Worm (Caenorhabditis elegans) whole organism, L4 larva: ENCODE results near the gene K10D11.3.
A peak's percentile ranks its signal among the peaks of the same experiment; 100 is the strongest.

Experiments used
- F44E2.7 ChIP-seq: fragments of 200-800 bp; sonication (Bioruptor generic); IDR thresholded peaks from 2 replicates; pipeline ENCODE4 v2.1.2; 2022; ENCODE audit warnings: missing genetic modification characterization, missing compliant biosample characterization
- Y5F2A.4 ChIP-seq: fragments of 200-800 bp; sonication (Bioruptor generic); optimal IDR thresholded peaks from 2 replicates; lab custom pipeline; 2018; ENCODE audit warnings: mild to moderate bottlenecking, missing genetic modification characterization, missing compliant biosample characterization
- ZK546.5 ChIP-seq, 2 experiments: sonication (generic microtip); optimal IDR thresholded peaks; 2 replicates each; lab custom pipeline; 2017; ENCODE audit warnings: missing biosample characterization in 2 of 2, missing genetic modification characterization in 2 of 2
- aha-1 ChIP-seq: fragments of 150-350 bp; peaks from one replicate; lab custom pipeline; 2014; ENCODE audit warnings: missing biosample characterization, missing genetic modification characterization
- arid-1 ChIP-seq: fragments of 200-800 bp; sonication (Bioruptor generic); conservative IDR thresholded peaks from 2 replicates; pipeline ENCODE4 v1.3.6; 2022; ENCODE audit warnings: missing genetic modification reagents, missing genetic modification characterization, missing compliant biosample characterization
- ceh-20 ChIP-seq: fragments of 200-800 bp; sonication (Bioruptor generic); IDR thresholded peaks from 2 replicates; pipeline ENCODE4 v1.3.6; 2022; ENCODE audit warnings: missing genetic modification reagents, missing genetic modification characterization, missing compliant biosample characterization
- ces-1 ChIP-seq: fragments of 150-350 bp; sonication (generic microtip); optimal IDR thresholded peaks from 4 replicates; lab custom pipeline; 2014; ENCODE audit warnings: missing biosample characterization, missing genetic modification reagents, missing genetic modification characterization
- cey-2 ChIP-seq: sonication (generic microtip); optimal IDR thresholded peaks from 3 replicates; lab custom pipeline; 2017; ENCODE audit warnings: missing genetic modification characterization, mild to moderate bottlenecking, missing compliant biosample characterization, antibody characterized with exemption, borderline replicate concordance; ENCODE audit not compliant: insufficient read depth
- ctbp-1 ChIP-seq: fragments of 200-800 bp; sonication (Bioruptor generic); IDR thresholded peaks from 2 replicates; pipeline ENCODE4 v1.3.6; 2022; ENCODE audit warnings: missing genetic modification reagents, missing genetic modification characterization, missing compliant biosample characterization
- daf-16 ChIP-seq, 3 experiments: sonication (generic microtip); optimal IDR thresholded peaks; 2 replicates each; lab custom pipeline; 2016 to 2017; ENCODE audit warnings: missing genetic modification characterization in 3 of 3, missing genetic modification reagents in 3 of 3, mild to moderate bottlenecking in 2 of 3, missing compliant biosample characterization in 2 of 3, missing biosample characterization in 1 of 3, moderate library complexity in 1 of 3
- daf-19 ChIP-seq: fragments of 200-800 bp; sonication (Bioruptor generic); conservative IDR thresholded peaks from 2 replicates; pipeline ENCODE4 v1.3.6; 2022; ENCODE audit warnings: missing genetic modification characterization, missing compliant biosample characterization
- dmd-8 ChIP-seq: fragments of 200-800 bp; sonication (Bioruptor generic); IDR thresholded peaks from 2 replicates; pipeline ENCODE4 v1.3.6; 2022; ENCODE audit warnings: missing genetic modification characterization, missing compliant biosample characterization
- dpl-1 ChIP-seq: fragments of 150-350 bp; optimal IDR thresholded peaks from 2 replicates; lab custom pipeline; 2014; ENCODE audit warnings: missing biosample characterization, missing genetic modification reagents, missing genetic modification characterization
- dve-1 ChIP-seq: sonication (generic microtip); optimal IDR thresholded peaks from 2 replicates; lab custom pipeline; 2017; ENCODE audit warnings: antibody characterized with exemption, mild to moderate bottlenecking, missing genetic modification characterization, missing compliant biosample characterization; ENCODE audit not compliant: insufficient read depth
- egl-43 ChIP-seq: fragments of 200-800 bp; sonication (Bioruptor generic); IDR thresholded peaks from 2 replicates; pipeline ENCODE4 v1.3.6; 2022; ENCODE audit warnings: missing genetic modification reagents, missing genetic modification characterization, missing compliant biosample characterization
- fkh-10 ChIP-seq: fragments of 150-350 bp; optimal IDR thresholded peaks from 2 replicates; lab custom pipeline; 2014; ENCODE audit warnings: missing biosample characterization, missing genetic modification reagents, missing genetic modification characterization
- hlh-30 ChIP-seq: sonication (generic microtip); optimal IDR thresholded peaks from 2 replicates; lab custom pipeline; 2017; ENCODE audit warnings: antibody characterized with exemption, mild to moderate bottlenecking, missing genetic modification characterization, missing compliant biosample characterization; ENCODE audit not compliant: insufficient read depth
- hmg-1.1 ChIP-seq: fragments of 200-800 bp; sonication (Bioruptor generic); IDR thresholded peaks from 2 replicates; pipeline ENCODE4 v1.3.6; 2022; ENCODE audit warnings: missing genetic modification reagents, missing genetic modification characterization, missing compliant biosample characterization
- lin-13 ChIP-seq: fragments of 150-350 bp; optimal IDR thresholded peaks from 2 replicates; lab custom pipeline; 2014; ENCODE audit warnings: missing biosample characterization, missing genetic modification reagents, missing genetic modification characterization
- lir-3 ChIP-seq: sonication (generic microtip); optimal IDR thresholded peaks from 2 replicates; lab custom pipeline; 2016; ENCODE audit warnings: mild to moderate bottlenecking, missing genetic modification characterization, missing compliant biosample characterization
- lsy-2 ChIP-seq, 2 experiments: fragments of 150-350 bp in 1 of 2; sonication (generic microtip) in 1 of 2; optimal IDR thresholded peaks; 2 replicates each; lab custom pipeline; 2014 to 2017; ENCODE audit warnings: missing biosample characterization in 2 of 2, missing genetic modification characterization in 2 of 2
- madf-9 ChIP-seq: fragments of 200-800 bp; sonication (Bioruptor generic); conservative IDR thresholded peaks from 2 replicates; pipeline ENCODE4 v1.3.6; 2022; ENCODE audit warnings: missing genetic modification reagents, missing genetic modification characterization, missing compliant biosample characterization
- mdl-1 ChIP-seq, 2 experiments: fragments of 150-350 bp in 1 of 2; sonication (generic microtip) in 1 of 2; optimal IDR thresholded peaks; 2 replicates each; lab custom pipeline; 2014 to 2017; ENCODE audit warnings: missing biosample characterization in 2 of 2, missing genetic modification characterization in 2 of 2
- mdt-29 ChIP-seq: fragments of 200-800 bp; sonication (Bioruptor generic); IDR thresholded peaks from 2 replicates; pipeline ENCODE4 v1.3.6; 2022; ENCODE audit warnings: missing genetic modification reagents, missing genetic modification characterization, missing compliant biosample characterization
- mep-1 ChIP-seq: fragments of 150-350 bp; sonication (generic microtip); optimal IDR thresholded peaks from 3 replicates; lab custom pipeline; 2014; ENCODE audit warnings: missing biosample characterization, missing genetic modification characterization
- mes-2 ChIP-seq: sonication (generic microtip); optimal IDR thresholded peaks from 2 replicates; lab custom pipeline; 2016; ENCODE audit warnings: missing genotype, mild to moderate bottlenecking, missing genetic modification characterization, missing compliant biosample characterization; ENCODE audit not compliant: poor library complexity, severe bottlenecking
- mxl-3 ChIP-seq: fragments of 200-800 bp; sonication (Bioruptor generic); optimal IDR thresholded peaks from 2 replicates; lab custom pipeline; 2018; ENCODE audit warnings: mild to moderate bottlenecking, missing genetic modification characterization, missing compliant biosample characterization
- nhr-102 ChIP-seq: sonication (generic microtip); optimal IDR thresholded peaks from 2 replicates; lab custom pipeline; 2016; ENCODE audit warnings: mild to moderate bottlenecking, missing genetic modification characterization, moderate library complexity, missing compliant biosample characterization
- nhr-111 ChIP-seq: fragments of 200-800 bp; sonication (Bioruptor generic); optimal IDR thresholded peaks from 2 replicates; lab custom pipeline; 2018; ENCODE audit warnings: mild to moderate bottlenecking, missing genetic modification characterization, missing compliant biosample characterization
- nhr-237 ChIP-seq: sonication (generic microtip); optimal IDR thresholded peaks from 2 replicates; lab custom pipeline; 2017; ENCODE audit warnings: missing biosample characterization, missing genetic modification characterization
- nhr-25 ChIP-seq: sonication (generic microtip); optimal IDR thresholded peaks from 2 replicates; lab custom pipeline; 2017; ENCODE audit warnings: missing genetic modification characterization, mild to moderate bottlenecking, missing compliant biosample characterization, antibody characterized with exemption, moderate library complexity, borderline replicate concordance; ENCODE audit not compliant: insufficient read depth
- nhr-28 ChIP-seq: fragments of 150-350 bp; optimal IDR thresholded peaks from 2 replicates; lab custom pipeline; 2014; ENCODE audit warnings: missing biosample characterization, missing genetic modification characterization
- saeg-2 ChIP-seq: fragments of 200-800 bp; sonication (Bioruptor generic); IDR thresholded peaks from 2 replicates; pipeline ENCODE4 v1.3.6; 2022; ENCODE audit warnings: missing genetic modification reagents, missing genetic modification characterization, missing compliant biosample characterization
- set-16 ChIP-seq: fragments of 200-800 bp; sonication (Bioruptor generic); IDR thresholded peaks from 2 replicates; pipeline ENCODE4 v1.3.6; 2022; ENCODE audit warnings: missing genetic modification reagents, missing genetic modification characterization, missing compliant biosample characterization
- skn-1 ChIP-seq: fragments of 150-350 bp; optimal IDR thresholded peaks from 2 replicates; lab custom pipeline; 2014; ENCODE audit warnings: missing biosample characterization, missing genetic modification characterization
- tag-97 ChIP-seq: fragments of 200-800 bp; sonication (Bioruptor generic); IDR thresholded peaks from 2 replicates; pipeline ENCODE4 v1.3.6; 2022; ENCODE audit warnings: missing genetic modification characterization, missing compliant biosample characterization
- unc-39 ChIP-seq: sonication (generic microtip); optimal IDR thresholded peaks from 2 replicates; lab custom pipeline; 2017; ENCODE audit warnings: missing biosample characterization, missing genetic modification characterization
- unc-62 ChIP-seq, 3 experiments: fragments of 150-350 bp in 1 of 3; sonication (generic microtip); optimal IDR thresholded peaks in 2 of 3; peaks in 1 of 3; 1 replicate in 1 of 3; 2 replicates in 2 of 3; lab custom pipeline; 2014 to 2017; ENCODE audit warnings: missing biosample characterization in 3 of 3, missing genetic modification characterization in 3 of 3, missing genetic modification reagents in 3 of 3, missing genotype in 1 of 3
- vab-7 ChIP-seq: fragments of 200-800 bp; sonication (Bioruptor generic); IDR thresholded peaks from 2 replicates; pipeline ENCODE4 v1.3.6; 2022; ENCODE audit warnings: missing genetic modification reagents, missing genetic modification characterization, missing compliant biosample characterization
- zag-1 ChIP-seq: fragments of 150-350 bp; optimal IDR thresholded peaks from 2 replicates; lab custom pipeline; 2014; ENCODE audit warnings: missing biosample characterization, missing genetic modification characterization
- zip-2 ChIP-seq: fragments of 150-350 bp; optimal IDR thresholded peaks from 2 replicates; lab custom pipeline; 2014; ENCODE audit warnings: missing biosample characterization, missing genetic modification characterization

K10D11.3 gene

DNA sequence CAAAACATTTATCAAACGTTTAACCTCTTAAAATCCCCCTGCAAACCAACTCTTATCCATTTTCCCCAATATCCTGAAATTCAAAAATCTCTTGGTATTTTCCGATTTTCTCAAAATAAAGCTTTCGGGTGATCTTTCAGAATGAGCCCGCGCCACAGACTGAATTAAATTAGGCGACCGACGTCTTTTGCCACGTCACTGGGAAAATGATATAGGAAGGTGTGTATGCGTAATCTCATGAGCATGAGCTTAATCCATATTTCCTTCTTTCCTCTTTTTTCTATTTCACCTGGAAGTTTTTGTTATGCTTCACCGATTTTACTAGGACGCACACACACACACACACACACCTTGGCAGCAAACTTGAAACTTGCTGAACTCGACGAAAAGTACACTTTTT lies 35.1 kb upstream of the K10D11.3 start:
- no peak for TF ChIP-seq unc-39
- peak; percentile 70 for TF ChIP-seq aha-1 (tag; lab: Kevin White, UChicago)
- TF ChIP-seq, all 104 proteins: peak for 1

DNA sequence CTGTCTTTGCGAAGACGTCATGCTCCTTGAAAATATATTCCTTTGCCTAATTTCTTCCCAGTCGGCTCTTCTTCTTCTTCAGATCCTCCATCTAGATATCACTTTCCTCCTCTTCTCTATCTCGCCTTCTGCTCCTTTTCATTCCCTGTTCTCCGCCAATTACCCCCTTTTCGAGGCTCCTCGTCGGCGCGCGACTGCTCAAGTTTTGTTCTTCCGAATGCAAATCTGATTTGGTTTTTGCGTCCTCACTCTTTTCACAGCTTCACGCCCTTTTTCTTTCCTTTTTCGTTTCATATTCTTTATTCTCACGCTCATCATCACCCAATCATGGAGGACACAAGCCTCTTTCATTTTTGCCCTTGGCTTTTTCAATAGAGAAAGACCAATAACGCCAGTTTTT lies 30.9 kb upstream of the K10D11.3 start:
- TF ChIP-seq lsy-2 (tag; optimal IDR thresholded peaks at IDR 0.05; lab: Kevin White, UChicago), result peak in 1 of 2 experiments; percentile 7
- TF ChIP-seq nhr-102 (tag; lab: Kevin White, UChicago), result no peak
- peak; percentile 64 for TF ChIP-seq ces-1
- peak in 1 of 2 experiments; percentile 9 for TF ChIP-seq unc-62 (GFP tag; optimal IDR thresholded peaks at IDR 0.05 in 1 of 2; lab: Kevin White, UChicago)
- no peak for TF ChIP-seq unc-62 (tag; optimal IDR thresholded peaks at IDR 0.05; lab: Kevin White, UChicago)
- TF ChIP-seq set-16, result peak; percentile 28; the same call in 1 of the 2 replicates
- TF ChIP-seq ctbp-1 (GFP tag; lab: Robert Waterston, UW), result peak; percentile 57
- peak; percentile 60 for TF ChIP-seq fkh-10
- no peak for TF ChIP-seq skn-1
- TF ChIP-seq zip-2 (tag; lab: Kevin White, UChicago), result no peak

- TF ChIP-seq F44E2.7 (GFP tag; lab: Robert Waterston, UW) (no peak), lin-13 (GFP tag; lab: Kevin White, UChicago) (no peak), nhr-111 (no peak), daf-16 (GFP tag; optimal IDR thresholded peaks at IDR 0.05; lab: Kevin White, UChicago) (no peak), daf-16 (tag; optimal IDR thresholded peaks at IDR 0.05; lab: Kevin White, UChicago) (no peak), egl-43 (no peak), lsy-2 (tag; optimal IDR thresholded peaks at IDR 0.05; lab: Kevin White, UChicago) (peak in 1 of 2 experiments; percentile 12), aha-1 (tag; lab: Kevin White, UChicago) (peak; percentile 45), hmg-1.1 (GFP tag; lab: Robert Waterston, UW) (peak; percentile 57; the same call in 1 of the 2 replicates), ceh-20 (no peak), arid-1 (GFP tag; lab: Robert Waterston, UW) (no peak), saeg-2 (GFP tag; lab: Robert Waterston, UW) (no peak), lir-3 (no peak), fkh-10 (peak; percentile 36), dmd-8 (no peak), mdt-29 (no peak), madf-9 (no peak), nhr-28 (no peak)
Observed at ce11 chrIV:13015801-13016404, 30.0 kb upstream of the K10D11.3 start.

ce11 chrIV:13013711-13014341 lies 27.9 kb upstream of the K10D11.3 start:
- TF ChIP-seq daf-19 (GFP tag; lab: Robert Waterston, UW) (no peak), ZK546.5 (tag; optimal IDR thresholded peaks at IDR 0.05; lab: Kevin White, UChicago) (no peak), cey-2 (tag; lab: Kevin White, UChicago) (no peak), Y5F2A.4 (GFP tag; lab: Kevin White, UChicago) (no peak), aha-1 (tag; lab: Kevin White, UChicago) (peak; percentile 5), tag-97 (GFP tag; lab: Robert Waterston, UW) (no peak), madf-9 (no peak), vab-7 (GFP tag; lab: Robert Waterston, UW) (no peak), mep-1 (tag; lab: Kevin White, UChicago) (no peak)

- peak; percentile 36 for TF ChIP-seq aha-1 (tag; lab: Kevin White, UChicago)
- TF ChIP-seq hlh-30 (tag; lab: Kevin White, UChicago), result peak; percentile 56
- TF ChIP-seq nhr-237 (tag; lab: Kevin White, UChicago), result no peak
- no peak for TF ChIP-seq arid-1 (GFP tag; lab: Robert Waterston, UW)
- no peak for TF ChIP-seq daf-19 (GFP tag; lab: Robert Waterston, UW)
- TF ChIP-seq dpl-1, result no peak
- peak; percentile 24 for TF ChIP-seq mep-1 (tag; lab: Kevin White, UChicago)
- peak in 1 of 2 experiments; percentile 17 for TF ChIP-seq mdl-1 (tag; optimal IDR thresholded peaks at IDR 0.05; lab: Kevin White, UChicago)
- peak; percentile 35 for TF ChIP-seq nhr-28
- peak; percentile 6 for TF ChIP-seq nhr-25 (tag; lab: Kevin White, UChicago)
- peak; percentile 19 for TF ChIP-seq dve-1 (tag; lab: Kevin White, UChicago)
- peak; percentile 20 for TF ChIP-seq mes-2 (tag; lab: Kevin White, UChicago)
- peak; percentile 1 for TF ChIP-seq mxl-3
- no peak for TF ChIP-seq ceh-20
- no peak for TF ChIP-seq zag-1
- TF ChIP-seq mdt-29, result no peak
Observed at ce11 chrIV:13013231-13013630, 27.3 kb upstream of the K10D11.3 start.
